Worm (Caenorhabditis elegans) whole organism, midembryonic: ENCODE results near the gene cyp-35A3.

Experiments used
- T22C8.4 ChIP-seq: fragments of 200-800 bp; sonication (Bioruptor generic); IDR thresholded peaks from 2 replicates; pipeline ENCODE4 v1.3.6; 2022; ENCODE audit warnings: missing genetic modification characterization, missing compliant biosample characterization
- cog-1 ChIP-seq: sonication (generic microtip); optimal IDR thresholded peaks from 2 replicates; lab custom pipeline; 2016; ENCODE audit warnings: missing genetic modification characterization, missing compliant biosample characterization
- flt-1 ChIP-seq: fragments of 200-800 bp; sonication (Bioruptor generic); IDR thresholded peaks from 2 replicates; pipeline ENCODE4 v1.3.6; 2022; ENCODE audit warnings: missing genetic modification characterization, missing compliant biosample characterization
- klf-2 ChIP-seq: fragments of 200-800 bp; sonication (Bioruptor generic); conservative IDR thresholded peaks from 2 replicates; pipeline ENCODE4 v1.3.6; 2022; ENCODE audit warnings: missing genetic modification reagents, missing genetic modification characterization, missing compliant biosample characterization
- med-1 ChIP-seq: sonication (generic microtip); optimal IDR thresholded peaks from 2 replicates; lab custom pipeline; 2017; ENCODE audit warnings: missing genetic modification characterization, mild to moderate bottlenecking, missing compliant biosample characterization, antibody characterized with exemption, missing genetic modification reagents; ENCODE audit not compliant: insufficient read depth
- tab-1 ChIP-seq: fragments of 200-800 bp; sonication (Bioruptor generic); IDR thresholded peaks from 2 replicates; pipeline ENCODE4 v1.3.6; 2022; ENCODE audit warnings: missing genetic modification characterization, missing compliant biosample characterization
- ztf-23 ChIP-seq: fragments of 200-800 bp; sonication (Bioruptor generic); IDR thresholded peaks from 2 replicates; pipeline ENCODE4 v1.3.6; 2022; ENCODE audit warnings: missing genetic modification reagents, missing genetic modification characterization, missing compliant biosample characterization
- ztf-29 ChIP-seq: fragments of 200-800 bp; sonication (Bioruptor generic); IDR thresholded peaks from 2 replicates; pipeline ENCODE4 v1.3.6; 2022; ENCODE audit warnings: missing genetic modification reagents, missing genetic modification characterization, missing compliant biosample characterization

- no peak for TF ChIP-seq flt-1 (GFP tag; lab: Robert Waterston, UW)
- no peak for TF ChIP-seq klf-2 (GFP tag; lab: Robert Waterston, UW)
- no peak for TF ChIP-seq ztf-23 (GFP tag; lab: Robert Waterston, UW)
- TF ChIP-seq T22C8.4 (GFP tag; lab: Robert Waterston, UW), result no peak
- no peak for TF ChIP-seq cog-1
- no peak for TF ChIP-seq tab-1 (GFP tag; lab: Robert Waterston, UW)
- no peak for TF ChIP-seq med-1 (GFP tag; lab: Kevin White, UChicago)
- TF ChIP-seq ztf-29 (GFP tag; lab: Robert Waterston, UW), result no peak
Measured at ce11 chrV:3972846-3973245, 49.6 kb upstream of the cyp-35A3 start, which contains the start of gene cyp-34A10.
